Fruit fly (Drosophila melanogaster) whole organism, embryonic: ENCODE measurements around the gene RpS25.

Experiments
- Aef1 ChIP-seq: fragments of 200-800 bp; sonication (Bioruptor generic); IDR thresholded peaks from 3 replicates; pipeline ENCODE4 v1.3.6; 2022; ENCODE audit warnings: missing biosample characterization, missing genetic modification characterization
- Bgb ChIP-seq: fragments of 200-800 bp; sonication (Bioruptor generic); IDR thresholded peaks from 2 replicates; pipeline ENCODE4 v1.3.6; 2022; ENCODE audit warnings: missing biosample characterization, missing genetic modification characterization; ENCODE audit not compliant: partially characterized antibody
- C15 ChIP-seq: fragments of 200-800 bp; sonication (Bioruptor generic); IDR thresholded peaks from 3 replicates; pipeline ENCODE4 v1.3.6; 2022; ENCODE audit warnings: missing biosample characterization, missing genetic modification characterization
- CG10147 ChIP-seq: fragments of 200-800 bp; sonication (Bioruptor generic); optimal IDR thresholded peaks from 2 replicates; lab custom pipeline; 2019; ENCODE audit warnings: missing biosample characterization, mild to moderate bottlenecking, missing genetic modification characterization, moderate library complexity
- CG10462 ChIP-seq: fragments of 200-800 bp; sonication (Bioruptor generic); optimal IDR thresholded peaks from 2 replicates; lab custom pipeline; 2016; ENCODE audit warnings: missing biosample characterization, missing genetic modification characterization
- CG12104 ChIP-seq: fragments of 200-800 bp; sonication (Bioruptor generic); optimal IDR thresholded peaks from 3 replicates; lab custom pipeline; 2016; ENCODE audit warnings: missing biosample characterization, missing genetic modification characterization
- CG15269 ChIP-seq: fragments of 200-800 bp; sonication (Bioruptor generic); optimal IDR thresholded peaks from 2 replicates; lab custom pipeline; 2018; ENCODE audit warnings: missing biosample characterization, mild to moderate bottlenecking, missing genetic modification characterization, moderate library complexity
- CG15601 ChIP-seq: fragments of 200-800 bp; sonication (Bioruptor generic); optimal IDR thresholded peaks from 3 replicates; lab custom pipeline; 2019; ENCODE audit warnings: missing biosample characterization, mild to moderate bottlenecking, missing genetic modification characterization, moderate library complexity
- CG1602 ChIP-seq: fragments of 200-800 bp; sonication (Bioruptor generic); optimal IDR thresholded peaks from 3 replicates; lab custom pipeline; 2016; ENCODE audit warnings: missing biosample characterization, missing genetic modification characterization
- CG17328 ChIP-seq: fragments of 200-800 bp; sonication (Bioruptor generic); IDR thresholded peaks from 2 replicates; pipeline ENCODE4 v1.3.6; 2022; ENCODE audit warnings: missing biosample characterization, missing genetic modification characterization
- CG18619 ChIP-seq: fragments of 200-800 bp; sonication (Bioruptor generic); optimal IDR thresholded peaks from 3 replicates; lab custom pipeline; 2017; ENCODE audit warnings: missing biosample characterization, mild to moderate bottlenecking, missing genetic modification characterization
- CG2120 ChIP-seq: fragments of 200-800 bp; sonication (Bioruptor generic); optimal IDR thresholded peaks from 3 replicates; lab custom pipeline; 2016; ENCODE audit warnings: missing biosample characterization, missing genetic modification characterization
- CG31365 ChIP-seq: fragments of 200-800 bp; sonication (Bioruptor generic); optimal IDR thresholded peaks from 2 replicates; lab custom pipeline; 2018; ENCODE audit warnings: missing biosample characterization, mild to moderate bottlenecking, missing genetic modification characterization
- CG31388 ChIP-seq: fragments of 200-800 bp; sonication (Bioruptor generic); optimal IDR thresholded peaks from 2 replicates; lab custom pipeline; 2016; ENCODE audit warnings: missing biosample characterization, missing genetic modification characterization
- CG34224 ChIP-seq: fragments of 200-800 bp; sonication (Bioruptor generic); IDR thresholded peaks from 3 replicates; pipeline ENCODE4 v1.3.6; 2022; ENCODE audit warnings: missing biosample characterization, missing genetic modification characterization; ENCODE audit not compliant: partially characterized antibody
- CG4282 ChIP-seq: fragments of 200-800 bp; sonication (Bioruptor generic); optimal IDR thresholded peaks from 2 replicates; lab custom pipeline; 2016; ENCODE audit warnings: missing biosample characterization, missing genetic modification characterization
- CG4360 ChIP-seq: fragments of 200-800 bp; sonication (Bioruptor generic); IDR thresholded peaks from 2 replicates; pipeline ENCODE4 v1.3.6; 2022; ENCODE audit warnings: missing biosample characterization, missing genetic modification characterization
- CG5245 ChIP-seq: fragments of 200-800 bp; sonication (Bioruptor generic); optimal IDR thresholded peaks from 3 replicates; lab custom pipeline; 2016; ENCODE audit warnings: missing biosample characterization, missing genetic modification characterization
- CG5953 ChIP-seq: fragments of 200-800 bp; sonication (Bioruptor generic); IDR thresholded peaks from 2 replicates; pipeline ENCODE4 v1.3.6; 2022; ENCODE audit warnings: missing biosample characterization, missing genetic modification characterization
- CG8290 ChIP-seq, 3 experiments: fragments of 200-800 bp; sonication (Bioruptor generic); optimal IDR thresholded peaks; 2 replicates each; lab custom pipeline; 2016 to 2019; ENCODE audit warnings: missing biosample characterization in 3 of 3, missing genetic modification characterization in 3 of 3, mild to moderate bottlenecking in 2 of 3, moderate library complexity in 1 of 3
- CHES-1-like ChIP-seq: fragments of 200-800 bp; sonication (Bioruptor generic); optimal IDR thresholded peaks from 2 replicates; lab custom pipeline; 2016; ENCODE audit warnings: missing biosample characterization, missing genetic modification characterization
- Doc3 ChIP-seq: fragments of 200-800 bp; sonication (Bioruptor generic); IDR thresholded peaks from 3 replicates; pipeline ENCODE4 v1.3.6; 2022; ENCODE audit warnings: missing biosample characterization, missing genetic modification characterization; ENCODE audit not compliant: partially characterized antibody
- Drgx ChIP-seq: fragments of 200-800 bp; sonication (Bioruptor generic); IDR thresholded peaks from 2 replicates; pipeline ENCODE4 v1.3.6; 2022; ENCODE audit warnings: missing biosample characterization, missing genetic modification characterization
- Gug ChIP-seq: fragments of 200-800 bp; sonication (Bioruptor generic); IDR thresholded peaks from 4 replicates; pipeline ENCODE4 v1.3.6; 2022; ENCODE audit warnings: missing biosample characterization, missing genetic modification characterization
- Lpt ChIP-seq: fragments of >200 bp; optimal IDR thresholded peaks from 2 replicates; lab custom pipeline; 2018; ENCODE audit warnings: missing biosample characterization, missing genetic modification characterization
- Mrtf ChIP-seq: fragments of 200-800 bp; sonication (Bioruptor generic); IDR thresholded peaks from 3 replicates; pipeline ENCODE4 v1.3.6; 2022; ENCODE audit warnings: missing biosample characterization, missing genetic modification characterization
- NFAT ChIP-seq: fragments of 200-800 bp; sonication (Bioruptor generic); IDR thresholded peaks from 2 replicates; pipeline ENCODE4 v1.3.6; 2022; ENCODE audit warnings: missing biosample characterization, missing genetic modification characterization
- Oaz ChIP-seq: fragments of 200-800 bp; sonication (Bioruptor generic); IDR thresholded peaks from 2 replicates; pipeline ENCODE4 v1.3.6; 2022; ENCODE audit warnings: missing biosample characterization, missing genetic modification characterization
- Six4 ChIP-seq: fragments of 200-800 bp; sonication (Bioruptor generic); optimal IDR thresholded peaks from 2 replicates; lab custom pipeline; 2016; ENCODE audit warnings: missing biosample characterization, missing genetic modification characterization
- Xbp1 ChIP-seq: fragments of 200-800 bp; sonication (Bioruptor generic); optimal IDR thresholded peaks from 3 replicates; lab custom pipeline; 2016; ENCODE audit warnings: missing biosample characterization, mild to moderate bottlenecking, missing genetic modification characterization
- abd-A ChIP-seq: fragments of 200-800 bp; sonication (Bioruptor generic); optimal IDR thresholded peaks from 3 replicates; lab custom pipeline; 2019; ENCODE audit warnings: missing biosample characterization, mild to moderate bottlenecking, missing genetic modification characterization, moderate library complexity
- bowl ChIP-seq: fragments of 200-800 bp; sonication (Bioruptor generic); IDR thresholded peaks from 2 replicates; pipeline ENCODE4 v1.3.6; 2022; ENCODE audit warnings: missing biosample characterization, missing genetic modification characterization
- br ChIP-seq: fragments of >200 bp; optimal IDR thresholded peaks from 2 replicates; lab custom pipeline; 2017
- exex ChIP-seq: fragments of 200-800 bp; sonication (Bioruptor generic); optimal IDR thresholded peaks from 4 replicates; lab custom pipeline; 2018; ENCODE audit warnings: missing biosample characterization, mild to moderate bottlenecking, missing genetic modification characterization, moderate library complexity
- fd96Cb ChIP-seq: fragments of 200-800 bp; sonication (Bioruptor generic); optimal IDR thresholded peaks from 2 replicates; lab custom pipeline; 2018; ENCODE audit warnings: missing biosample characterization, mild to moderate bottlenecking, missing genetic modification characterization, moderate library complexity
- gcm2 ChIP-seq: fragments of 200-800 bp; sonication (Bioruptor generic); optimal IDR thresholded peaks from 2 replicates; lab custom pipeline; 2016; ENCODE audit warnings: missing biosample characterization, missing genetic modification characterization
- hb ChIP-seq: fragments of 200-800 bp; sonication (Bioruptor generic); IDR thresholded peaks from 3 replicates; pipeline ENCODE4 v1.3.6; 2022; ENCODE audit warnings: missing biosample characterization, missing genetic modification characterization; ENCODE audit not compliant: partially characterized antibody
- insv ChIP-seq, 2 experiments: fragments of 200-800 bp; sonication (Bioruptor generic); optimal IDR thresholded peaks; 3 replicates each; lab custom pipeline; 2016 to 2018; ENCODE audit warnings: missing biosample characterization in 2 of 2, missing genetic modification characterization in 2 of 2
- ken ChIP-seq: fragments of 200-800 bp; sonication (Bioruptor generic); IDR thresholded peaks from 3 replicates; pipeline ENCODE4 v1.3.6; 2022; ENCODE audit warnings: missing biosample characterization, missing genetic modification characterization
- klu ChIP-seq: fragments of 200-800 bp; sonication (Bioruptor generic); IDR thresholded peaks from 2 replicates; pipeline ENCODE4 v1.3.6; 2022; ENCODE audit warnings: missing biosample characterization, missing genetic modification characterization
- kni ChIP-seq: fragments of 200-800 bp; sonication (Bioruptor generic); optimal IDR thresholded peaks from 3 replicates; lab custom pipeline; 2017; ENCODE audit warnings: mild to moderate bottlenecking, missing biosample characterization, missing genetic modification reagents, missing genetic modification characterization
- lov ChIP-seq, 2 experiments: fragments of 200-800 bp in 1 of 2; fragments of >200 bp in 1 of 2; sonication (Bioruptor generic) in 1 of 2; IDR thresholded peaks in 1 of 2; optimal IDR thresholded peaks in 1 of 2; 2 replicates in 1 of 2; 3 replicates in 1 of 2; pipeline versions ENCODE4 v1.3.6 to Lab custom; 2017 to 2022; ENCODE audit warnings: missing biosample characterization in 1 of 2, missing genetic modification characterization in 1 of 2
- nom ChIP-seq: fragments of 200-800 bp; sonication (Bioruptor generic); optimal IDR thresholded peaks from 2 replicates; lab custom pipeline; 2017; ENCODE audit warnings: missing biosample characterization, missing genetic modification characterization, mild to moderate bottlenecking, moderate library complexity, missing genetic modification reagents
- oc ChIP-seq: fragments of 200-800 bp; sonication (Bioruptor generic); optimal IDR thresholded peaks from 2 replicates; lab custom pipeline; 2018; ENCODE audit warnings: missing biosample characterization, mild to moderate bottlenecking, missing genetic modification characterization, moderate library complexity
- pb ChIP-seq: fragments of 200-800 bp; sonication (Bioruptor generic); optimal IDR thresholded peaks from 3 replicates; lab custom pipeline; 2016; ENCODE audit warnings: missing biosample characterization, missing genetic modification characterization
- sisA ChIP-seq: fragments of 200-800 bp; sonication (Bioruptor generic); IDR thresholded peaks from 2 replicates; pipeline ENCODE4 v1.3.6; 2022; ENCODE audit warnings: missing biosample characterization, missing genetic modification characterization
- slbo ChIP-seq: fragments of 200-800 bp; sonication (Bioruptor generic); IDR thresholded peaks from 2 replicates; pipeline ENCODE4 v1.3.6; 2022; ENCODE audit warnings: missing biosample characterization, missing genetic modification characterization
- tin ChIP-seq: fragments of 200-800 bp; sonication (Bioruptor generic); optimal IDR thresholded peaks from 3 replicates; lab custom pipeline; 2016; ENCODE audit warnings: missing biosample characterization, missing genetic modification characterization
- wor ChIP-seq: fragments of 200-800 bp; sonication (Bioruptor generic); IDR thresholded peaks from 2 replicates; pipeline ENCODE4 v1.3.6; 2022; ENCODE audit warnings: missing biosample characterization, missing genetic modification characterization
- yki ChIP-seq: fragments of >200 bp; optimal IDR thresholded peaks from 3 replicates; lab custom pipeline; 2018
- zen2 ChIP-seq: fragments of 200-800 bp; sonication (Bioruptor generic); IDR thresholded peaks from 3 replicates; pipeline ENCODE4 v1.3.6; 2022; ENCODE audit warnings: missing biosample characterization, missing genetic modification characterization; ENCODE audit not compliant: partially characterized antibody

Gene RpS25

DNA sequence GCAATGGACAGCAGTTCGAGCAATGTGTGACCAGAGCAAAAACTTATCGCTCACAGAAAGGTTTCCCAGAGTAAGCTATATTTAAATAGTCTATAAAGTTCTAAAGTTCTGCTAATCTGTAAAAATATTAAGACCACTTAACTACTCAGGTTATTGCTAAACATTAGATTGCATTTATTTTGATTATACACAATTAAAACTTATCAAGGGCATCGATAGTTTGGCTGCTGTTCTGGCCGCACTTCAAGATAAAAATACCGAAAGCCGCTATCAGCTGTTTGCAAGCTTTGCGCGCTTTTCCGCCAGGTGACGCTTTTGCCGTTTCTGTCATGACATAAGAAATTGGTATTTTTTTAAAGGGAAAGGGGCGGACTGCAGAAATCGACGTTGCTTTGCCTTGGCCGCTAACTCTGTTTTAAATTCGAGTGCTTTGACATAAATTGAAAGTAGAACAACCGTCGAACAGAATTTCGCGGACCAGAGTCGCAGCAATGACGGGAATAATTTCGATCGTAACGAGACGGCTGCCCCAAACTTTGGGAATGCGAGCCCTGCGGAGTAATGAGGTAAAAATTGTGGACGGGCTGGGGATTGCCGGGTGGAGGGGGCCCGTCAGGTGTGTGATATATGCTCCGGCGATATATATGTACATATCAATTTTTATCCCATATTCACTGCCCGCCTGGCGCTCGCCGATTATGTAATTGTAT lies 28.0 kb upstream of the RpS25 start, which contains the start of the genes CG17734 and CG5214 (continued):
- TF ChIP-seq kni (GFP tag; lab: Kevin White, UChicago): no peak
- no peak for TF ChIP-seq br (lab: Kevin White, UChicago)
- TF ChIP-seq Aef1 (GFP tag; lab: Robert Waterston, UW): no peak
- TF ChIP-seq slbo (GFP tag; lab: Robert Waterston, UW): no peak
- no peak for TF ChIP-seq Xbp1
- TF ChIP-seq CG12104: no peak
- TF ChIP-seq CG1602: no peak
- TF ChIP-seq C15 (GFP tag; lab: Robert Waterston, UW): no peak
- TF ChIP-seq CHES-1-like (GFP tag; lab: Kevin White, UChicago): peak; percentile 52
- TF ChIP-seq NFAT: no peak
- no peak for TF ChIP-seq gcm2 (GFP tag; lab: Kevin White, UChicago)
- TF ChIP-seq pb (GFP tag; lab: Kevin White, UChicago): no peak
- TF ChIP-seq nom: no peak
- TF ChIP-seq CG31365 (tag; lab: Kevin White, UChicago): no peak
- TF ChIP-seq Oaz (GFP tag; lab: Robert Waterston, UW): no peak
- TF ChIP-seq sisA (GFP tag; lab: Robert Waterston, UW): no peak
- TF ChIP-seq oc (tag; lab: Kevin White, UChicago): no peak
- no peak for TF ChIP-seq CG18619 (GFP tag; lab: Kevin White, UChicago)
- peak; percentile 35 for TF ChIP-seq exex (tag; lab: Kevin White, UChicago)
- TF ChIP-seq CG5953 (GFP tag; lab: Robert Waterston, UW): no peak
- TF ChIP-seq CG34224 (GFP tag; lab: Robert Waterston, UW): peak; percentile 69
- no peak for TF ChIP-seq Lpt (GFP tag; lab: Kevin White, UChicago)
- no peak for TF ChIP-seq tin (GFP tag; lab: Kevin White, UChicago)
- no peak for TF ChIP-seq Drgx (GFP tag; lab: Robert Waterston, UW)
- TF ChIP-seq CG10147 (GFP tag; lab: Kevin White, UChicago): no peak
- TF ChIP-seq CG15601: no peak
- no peak; the same call in 2 of the 3 replicates for TF ChIP-seq zen2 (GFP tag; lab: Robert Waterston, UW)
- TF ChIP-seq insv (GFP tag; optimal IDR thresholded peaks at IDR 0.05; lab: Kevin White, UChicago): no peak
- no peak for TF ChIP-seq CG4282 (GFP tag; lab: Kevin White, UChicago)
- TF ChIP-seq CG5245 (GFP tag; lab: Kevin White, UChicago): peak; percentile 12
- TF ChIP-seq ken: no peak
- TF ChIP-seq CG4360 (GFP tag; lab: Robert Waterston, UW): no peak
- no peak for TF ChIP-seq bowl (GFP tag; lab: Robert Waterston, UW)
- no peak for TF ChIP-seq lov (optimal IDR thresholded peaks at IDR 0.05; lab: Kevin White, UChicago)
- TF ChIP-seq lov (GFP tag; IDR thresholded peaks at IDR 0.05; lab: Robert Waterston, UW): no peak
- TF ChIP-seq CG2120 (GFP tag; lab: Kevin White, UChicago): peak; percentile 35
- TF ChIP-seq abd-A (tag; lab: Kevin White, UChicago): no peak
- TF ChIP-seq CG17328 (GFP tag; lab: Robert Waterston, UW): no peak
- TF ChIP-seq Bgb (GFP tag; lab: Robert Waterston, UW): peak; percentile 60
- TF ChIP-seq CG15269: no peak
- TF ChIP-seq fd96Cb: no peak
- TF ChIP-seq CG31388: no peak
- no peak for TF ChIP-seq CG10462 (GFP tag; lab: Kevin White, UChicago)
- TF ChIP-seq Six4: no peak
- no peak for TF ChIP-seq Gug (GFP tag; lab: Robert Waterston, UW)
- TF ChIP-seq yki (lab: Kevin White, UChicago): no peak
- TF ChIP-seq wor (GFP tag; lab: Robert Waterston, UW): no peak
- TF ChIP-seq Mrtf (GFP tag; lab: Robert Waterston, UW): no peak
- TF ChIP-seq hb (GFP tag; lab: Robert Waterston, UW): peak; percentile 30; the same call in 1 of the 3 replicates
- TF ChIP-seq Doc3: peak; percentile 80
- TF ChIP-seq CG8290 (GFP tag; optimal IDR thresholded peaks at IDR 0.05; lab: Kevin White, UChicago): peak; percentile 33
- no peak for TF ChIP-seq CG8290 (tag; optimal IDR thresholded peaks at IDR 0.05; lab: Kevin White, UChicago)
- TF ChIP-seq klu (GFP tag; lab: Robert Waterston, UW): no peak
